Worm (Caenorhabditis elegans) whole organism, mixed stage, embryonic: Measurements from ENCODE around the gene F46G11.2.

Source experiments
- ceh-83 ChIP-seq: fragments of 200-800 bp; sonication (Bioruptor generic); optimal IDR thresholded peaks from 2 replicates; lab custom pipeline; 2018; ENCODE audit warnings: mild to moderate bottlenecking, missing genetic modification characterization, missing compliant biosample characterization
- elt-1 ChIP-seq: sonication (generic microtip); optimal IDR thresholded peaks from 2 replicates; lab custom pipeline; 2017; ENCODE audit warnings: missing genetic modification characterization, mild to moderate bottlenecking, missing compliant biosample characterization, antibody characterized with exemption, moderate library complexity, borderline replicate concordance; ENCODE audit not compliant: insufficient read depth
- elt-3 ChIP-seq: fragments of 150-350 bp; optimal IDR thresholded peaks from 2 replicates; lab custom pipeline; 2014; ENCODE audit warnings: missing biosample characterization, missing genetic modification characterization
- nhr-12 ChIP-seq: fragments of 150-350 bp; optimal IDR thresholded peaks from 2 replicates; lab custom pipeline; 2014; ENCODE audit warnings: missing biosample characterization, missing genetic modification characterization
- nhr-2 ChIP-seq: fragments of 150-350 bp; optimal IDR thresholded peaks from 2 replicates; lab custom pipeline; 2014; ENCODE audit warnings: missing biosample characterization, missing genetic modification characterization
- nhr-237 ChIP-seq: fragments of 150-350 bp; optimal IDR thresholded peaks from 2 replicates; lab custom pipeline; 2014; ENCODE audit warnings: missing biosample characterization, missing genetic modification characterization
- nhr-76 ChIP-seq: sonication (generic microtip); optimal IDR thresholded peaks from 2 replicates; lab custom pipeline; 2017; ENCODE audit warnings: missing biosample characterization, missing genetic modification characterization
- snpc-4 ChIP-seq: fragments of 150-350 bp; optimal IDR thresholded peaks from 2 replicates; lab custom pipeline; 2014; ENCODE audit warnings: missing biosample characterization, missing genetic modification characterization
- tbx-8 ChIP-seq: fragments of 200-800 bp; sonication (Bioruptor generic); optimal IDR thresholded peaks from 2 replicates; lab custom pipeline; 2018; ENCODE audit warnings: mild to moderate bottlenecking, missing genetic modification characterization, moderate library complexity, missing compliant biosample characterization
- unc-120 ChIP-seq: sonication (generic microtip); optimal IDR thresholded peaks from 2 replicates; lab custom pipeline; 2017; ENCODE audit warnings: missing genetic modification characterization, missing compliant biosample characterization; ENCODE audit not compliant: poor library complexity, severe bottlenecking
- unc-39 ChIP-seq: fragments of 150-350 bp; optimal IDR thresholded peaks from 2 replicates; lab custom pipeline; 2014; ENCODE audit warnings: missing biosample characterization, missing genetic modification characterization
- unc-62 ChIP-seq: fragments of 150-350 bp; optimal IDR thresholded peaks from 2 replicates; lab custom pipeline; 2014; ENCODE audit warnings: missing biosample characterization, missing genetic modification reagents, missing genetic modification characterization

ce11 chrX:5772538-5773154 lies 15.3 kb upstream of the F46G11.2 start:
- TF ChIP-seq nhr-2 (no peak), unc-62 (GFP tag; lab: Kevin White, UChicago) (no peak), elt-1 (tag; lab: Kevin White, UChicago) (no peak), unc-39 (no peak), ceh-83 (GFP tag; lab: Kevin White, UChicago) (no peak), snpc-4 (tag; lab: Kevin White, UChicago) (no peak), nhr-237 (tag; lab: Kevin White, UChicago) (no peak), unc-120 (tag; lab: Kevin White, UChicago) (no peak), nhr-12 (tag; lab: Kevin White, UChicago) (no peak), tbx-8 (no peak), elt-3 (tag; lab: Kevin White, UChicago) (no peak), nhr-76 (tag; lab: Kevin White, UChicago) (no peak)
